Fruit fly (Drosophila melanogaster) whole organism, wandering third instar larva: Measurements from ENCODE around the gene MED25.

Experiments used
- dl ChIP-seq, 2 experiments: fragments of 175-275, 200-275 bp in 1 of 2; fragments of 200-275 bp in 1 of 2; sonication (Bioruptor generic); optimal IDR thresholded peaks; lab custom pipeline; 2018; ENCODE audit warnings: mild to moderate bottlenecking in 2 of 2, missing biosample characterization in 2 of 2, missing genetic modification characterization in 2 of 2, moderate library complexity in 2 of 2; ENCODE audit not compliant: partially characterized antibody in 2 of 2, insufficient read depth in 1 of 2
- jim ChIP-seq: fragments of 175-275, 200-325 bp; sonication (Bioruptor generic); optimal IDR thresholded peaks from 2 replicates; lab custom pipeline; 2016; ENCODE audit warnings: missing biosample characterization, mild to moderate bottlenecking, missing genetic modification characterization

- TF ChIP-seq dl (GFP tag; optimal IDR thresholded peaks at IDR 0.05; lab: Kevin White, UChicago; ENCODE audit: insufficient read depth in 1 of 2, partially characterized antibody in 2 of 2): no peak
- TF ChIP-seq jim (GFP tag; lab: Kevin White, UChicago): no peak
Observed at dm6 chr3R:19995408-19995807, 13.3 kb upstream of the MED25 start.
